Worm (Caenorhabditis elegans): ENCODE measurements around the gene vps-33.2.

The vps-33.2 gene

DNA sequence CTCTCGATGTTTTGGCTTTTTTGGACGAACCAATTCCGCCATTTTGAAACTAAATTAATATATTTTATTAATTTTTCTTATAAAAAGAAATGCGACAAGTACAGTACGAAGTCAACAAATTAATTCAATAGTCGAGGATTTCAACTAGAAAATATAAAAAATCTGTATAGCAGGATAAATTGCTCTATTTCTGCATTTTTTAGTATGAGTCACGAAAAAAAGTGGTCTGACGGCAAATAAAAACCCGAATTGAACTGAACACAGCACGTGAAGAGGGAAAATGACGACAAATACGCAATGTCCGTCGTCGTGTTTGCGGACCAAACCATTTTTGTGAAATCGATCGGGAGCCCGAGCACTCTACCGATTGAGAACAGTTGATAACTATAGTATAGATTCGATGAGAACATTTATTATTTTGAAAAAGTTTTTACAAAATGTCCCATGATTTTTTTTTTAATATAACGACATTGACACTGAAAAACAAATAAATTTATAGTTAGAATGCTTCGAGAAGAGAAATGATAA is 8.4 kb downstream of the vps-33.2 start, which contains the start of gene epg-5 (continued):
- TF ChIP-seq ZK546.5 (tag; optimal IDR thresholded peaks at IDR 0.05) (no peak), egl-27 (tag; optimal IDR thresholded peaks at IDR 0.05) (no peak), blmp-1 (tag; optimal IDR thresholded peaks at IDR 0.05; ENCODE audit: insufficient read depth) (no peak)

- TF ChIP-seq dmd-4 (tag; optimal IDR thresholded peaks at IDR 0.05) (no peak), mdl-1 (tag; optimal IDR thresholded peaks at IDR 0.05) (no peak), egl-27 (tag; optimal IDR thresholded peaks at IDR 0.05) (no peak), crh-2 (tag; optimal IDR thresholded peaks at IDR 0.05) (no peak), mbf-1 (tag; optimal IDR thresholded peaks at IDR 0.05) (no peak), unc-62 (GFP tag; optimal IDR thresholded peaks at IDR 0.05) (no peak), lsy-2 (tag; optimal IDR thresholded peaks at IDR 0.05) (no peak), snpc-4 (tag; optimal IDR thresholded peaks at IDR 0.05) (no peak), nhr-10 (tag; optimal IDR thresholded peaks at IDR 0.05) (no peak), nhr-21 (tag; optimal IDR thresholded peaks at IDR 0.05) (no peak), lin-11 (tag; optimal IDR thresholded peaks at IDR 0.05) (no peak), ztf-1 (GFP tag; conservative IDR thresholded peaks at IDR 0.05) (no peak), ZK546.5 (tag; optimal IDR thresholded peaks at IDR 0.05) (no peak), nhr-77 (tag; optimal IDR thresholded peaks at IDR 0.05) (no peak), lin-39 (tag; optimal IDR thresholded peaks at IDR 0.05) (no peak), skn-1 (tag; optimal IDR thresholded peaks at IDR 0.05) (no peak), mab-5 (tag; optimal IDR thresholded peaks at IDR 0.05) (no peak)
Observed at ce11 chrII:6610262-6610661, 9.2 kb downstream of the vps-33.2 start.

ce11 chrII:6612544-6612943 is 11.5 kb downstream of the vps-33.2 start:
- TF ChIP-seq nhr-6 (tag; optimal IDR thresholded peaks at IDR 0.05) (no peak), mbf-1 (tag; optimal IDR thresholded peaks at IDR 0.05) (no peak), nhr-10 (tag; optimal IDR thresholded peaks at IDR 0.05) (no peak), unc-39 (tag; optimal IDR thresholded peaks at IDR 0.05) (no peak), sma-9 (GFP tag; optimal IDR thresholded peaks at IDR 0.05) (peak; percentile 22), sma-9 (tag; optimal IDR thresholded peaks at IDR 0.05) (no peak), mab-5 (tag; optimal IDR thresholded peaks at IDR 0.05) (no peak), F13H6.1 (tag; optimal IDR thresholded peaks at IDR 0.05) (peak; percentile 3), nhr-12 (tag; optimal IDR thresholded peaks at IDR 0.05) (no peak), lsy-2 (tag; optimal IDR thresholded peaks at IDR 0.05) (no peak), dmd-4 (tag; optimal IDR thresholded peaks at IDR 0.05) (no peak), ama-1 (optimal IDR thresholded peaks at IDR 0.05) (no peak), crh-2 (tag; optimal IDR thresholded peaks at IDR 0.05) (peak; percentile 48), unc-62 (GFP tag; optimal IDR thresholded peaks at IDR 0.05) (no peak), ztf-1 (GFP tag; conservative IDR thresholded peaks at IDR 0.05) (no peak), ceh-16 (tag; optimal IDR thresholded peaks at IDR 0.05) (no peak), snpc-4 (tag; optimal IDR thresholded peaks at IDR 0.05) (no peak), alr-1 (tag; optimal IDR thresholded peaks at IDR 0.05) (no peak), ztf-11 (tag; optimal IDR thresholded peaks at IDR 0.05) (no peak), zag-1 (tag; optimal IDR thresholded peaks at IDR 0.05) (no peak), fos-1 (tag; optimal IDR thresholded peaks at IDR 0.05) (peak; percentile 87), lin-11 (tag; optimal IDR thresholded peaks at IDR 0.05) (no peak), C34F6.9 (tag; optimal IDR thresholded peaks at IDR 0.05) (no peak), sma-3 (GFP tag; optimal IDR thresholded peaks at IDR 0.05) (no peak), ZK546.5 (tag; optimal IDR thresholded peaks at IDR 0.05) (no peak), egl-27 (tag; optimal IDR thresholded peaks at IDR 0.05) (no peak), peb-1 (tag; optimal IDR thresholded peaks at IDR 0.05) (no peak)

DNA sequence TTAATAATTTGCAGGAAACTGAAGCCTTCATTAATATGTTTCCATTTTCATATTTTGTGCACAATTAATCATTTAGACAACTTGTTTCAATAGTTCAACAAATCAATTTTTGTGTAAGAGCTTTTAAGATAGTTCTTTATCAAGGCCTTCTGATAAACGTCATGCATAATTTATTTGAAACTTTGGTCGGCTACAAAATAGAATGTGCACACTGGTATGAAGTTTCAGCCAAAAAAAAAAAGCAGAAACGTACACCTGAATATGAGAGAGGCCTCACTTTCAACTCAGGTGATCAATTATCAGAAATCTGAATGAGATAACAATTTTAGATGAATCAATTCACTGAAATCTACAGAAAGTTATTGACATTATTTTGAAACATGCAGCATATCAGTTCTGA is 13.5 kb downstream of the vps-33.2 start:
- TF ChIP-seq fos-1 (tag; optimal IDR thresholded peaks at IDR 0.05) (peak; percentile 18), nhr-10 (tag; optimal IDR thresholded peaks at IDR 0.05) (no peak)

DNA sequence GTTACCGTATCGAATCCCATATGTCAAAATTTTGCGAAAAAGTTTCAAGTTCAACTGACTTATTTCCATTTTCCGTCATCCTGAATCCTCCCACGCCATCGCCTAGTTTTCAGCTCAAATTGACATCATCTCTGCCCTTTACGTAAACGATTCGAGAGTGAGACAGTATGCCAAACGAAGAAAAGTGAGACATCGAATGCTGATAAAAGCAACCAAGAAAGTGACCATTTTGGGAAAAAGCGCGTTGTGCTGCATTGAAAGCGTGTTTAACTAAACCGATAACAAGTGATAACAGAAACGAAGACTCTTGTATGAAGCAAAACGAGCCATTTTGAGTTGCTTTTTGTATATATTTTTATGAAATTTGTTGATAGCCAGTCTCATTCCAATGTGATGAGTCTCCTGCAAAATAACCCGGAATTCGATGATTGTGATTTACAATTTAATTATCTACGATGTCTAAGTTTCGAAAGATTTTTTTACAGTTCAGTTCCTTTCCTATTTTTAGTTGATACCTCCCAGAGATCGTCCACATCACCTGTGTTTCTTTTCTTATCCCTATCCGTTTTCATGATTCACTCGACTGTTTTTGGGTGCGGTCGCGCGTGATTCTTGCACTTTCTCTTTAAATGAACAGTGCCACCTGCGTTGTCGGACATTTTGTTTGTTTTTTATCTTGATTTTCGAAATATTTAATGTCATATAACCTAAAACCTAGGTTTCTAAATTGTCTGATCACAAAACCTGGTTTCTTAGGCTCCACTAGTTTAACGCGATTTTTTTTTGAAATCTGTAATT is 14.4 kb downstream of the vps-33.2 start:
- peak; percentile 29 for TF ChIP-seq sma-9 (GFP tag; optimal IDR thresholded peaks at IDR 0.05)
- TF ChIP-seq sma-9 (tag; optimal IDR thresholded peaks at IDR 0.05) = no peak
- no peak for TF ChIP-seq lin-13 (GFP tag; optimal IDR thresholded peaks at IDR 0.05)
- TF ChIP-seq peb-1 (tag; optimal IDR thresholded peaks at IDR 0.05) = no peak
- TF ChIP-seq dmd-4 (tag; optimal IDR thresholded peaks at IDR 0.05) = no peak
- TF ChIP-seq unc-62 (GFP tag; optimal IDR thresholded peaks at IDR 0.05) = no peak
- TF ChIP-seq fos-1 (tag; optimal IDR thresholded peaks at IDR 0.05) = peak; percentile 92
- no peak for TF ChIP-seq ceh-82 (tag; optimal IDR thresholded peaks at IDR 0.05)
- peak; percentile 41 for TF ChIP-seq crh-2 (tag; optimal IDR thresholded peaks at IDR 0.05)
- TF ChIP-seq nhr-129 (tag; optimal IDR thresholded peaks at IDR 0.05) = peak; percentile 12
- TF ChIP-seq F13H6.1 (tag; optimal IDR thresholded peaks at IDR 0.05) = peak; percentile 67
- no peak for TF ChIP-seq nhr-11 (tag; optimal IDR thresholded peaks at IDR 0.05)
- no peak for TF ChIP-seq C34F6.9 (tag; optimal IDR thresholded peaks at IDR 0.05)
- TF ChIP-seq sem-4 (tag; optimal IDR thresholded peaks at IDR 0.05) = no peak
- TF ChIP-seq ztf-11 (tag; optimal IDR thresholded peaks at IDR 0.05) = no peak

Measured in whole organism, L2 larva.